Fruit fly (Drosophila melanogaster) ovary, adult (tissue): ENCODE measurements around the gene Scgbeta.

ENCODE experiments used
- CG17801 ChIP-seq: fragments of 200-800 bp; optimal IDR thresholded peaks from 2 replicates; lab custom pipeline; 2019; ENCODE audit warnings: missing biosample characterization, mild to moderate bottlenecking, missing genetic modification characterization, moderate library complexity; ENCODE audit not compliant: partially characterized antibody

Gene Scgbeta

DNA sequence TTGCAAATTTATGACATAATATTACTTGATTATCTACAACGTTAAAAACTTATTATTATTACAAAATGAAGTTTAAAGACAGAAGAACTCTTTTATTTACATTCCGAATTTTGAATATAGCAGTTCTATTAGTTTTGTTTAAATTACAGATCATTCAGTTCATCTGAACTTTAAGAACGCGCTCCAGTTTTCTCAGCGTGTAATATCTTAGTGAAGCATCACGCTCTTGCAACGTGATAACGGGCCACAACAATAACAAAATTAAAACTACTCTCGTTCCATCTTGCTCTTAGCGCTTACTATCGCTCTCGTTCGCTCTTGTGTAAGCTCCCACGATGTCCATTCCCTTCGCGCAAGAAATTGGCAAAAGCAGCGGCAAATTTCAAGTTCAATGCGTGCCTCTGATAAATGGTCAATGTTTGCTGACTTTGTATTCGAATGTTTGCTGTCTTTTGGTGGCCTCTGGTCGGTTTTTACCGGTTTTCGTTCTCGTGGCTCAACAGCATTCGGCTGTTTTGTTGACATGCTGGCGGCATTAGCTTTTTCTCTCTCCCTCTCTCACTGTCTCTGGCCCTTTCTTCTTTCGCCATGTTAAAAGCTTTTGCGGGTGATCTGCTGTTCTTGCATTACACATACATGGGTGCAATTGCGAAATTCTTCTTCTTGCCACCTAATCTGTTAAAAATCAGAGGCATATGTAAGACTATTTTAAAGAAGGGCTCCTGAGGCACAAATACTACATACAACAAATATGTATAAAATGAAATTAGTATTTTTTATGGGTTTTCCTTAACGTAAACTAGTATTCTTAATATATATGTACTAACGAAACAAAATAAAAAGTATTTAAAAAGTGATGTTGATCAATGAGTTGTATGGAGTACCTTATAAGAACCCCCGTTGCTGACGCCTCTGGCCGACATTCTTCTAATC is 20.6 kb upstream of the Scgbeta start:
- TF ChIP-seq CG17801 (GFP tag; lab: Kevin White, UChicago), result peak; percentile 87

DNA sequence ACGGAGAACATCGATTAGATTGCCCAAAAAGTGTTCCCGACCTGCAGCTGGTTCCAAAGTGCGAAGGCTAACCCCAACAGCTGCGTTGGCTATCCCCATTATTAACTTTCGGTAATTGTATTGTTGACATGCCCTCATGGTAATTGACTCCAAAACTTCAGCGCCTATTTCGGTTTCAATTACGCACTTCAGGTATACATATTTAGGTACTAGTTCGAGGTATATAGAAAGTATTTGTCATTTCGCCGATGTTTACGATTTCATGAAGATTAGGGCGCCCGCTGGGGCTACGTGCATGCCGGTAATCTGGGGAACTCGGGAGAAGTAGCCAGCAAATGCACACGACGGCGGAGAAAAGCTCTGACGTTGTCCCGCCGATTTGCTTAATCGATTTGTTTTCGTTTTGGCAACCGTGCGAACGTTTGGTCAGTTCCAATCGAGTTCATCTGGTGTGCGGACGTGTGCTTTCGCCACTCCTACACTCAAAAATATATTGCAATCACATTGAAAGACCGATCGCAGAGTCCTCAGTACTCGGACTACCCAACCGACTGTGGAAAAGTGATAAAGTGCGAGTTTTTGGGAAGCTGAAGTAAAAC is 18.9 kb upstream of the Scgbeta start:
- TF ChIP-seq CG17801 (GFP tag; lab: Kevin White, UChicago), result no peak

dm6 chr3R:12439401-12440143 is 17.3 kb upstream of the Scgbeta start, which contains the start of gene Desat1:
Desat1 (plus strand) TSS chr3R:12439600.
- peak; percentile 3 for TF ChIP-seq CG17801 (GFP tag; lab: Kevin White, UChicago)

dm6 chr3R:12439039-12439400 is 16.8 kb upstream of the Scgbeta start, which contains the start of the genes CG17207 and CG46427:
CG17207 (minus strand) TSS chr3R:12439139.
CG46427 (minus strand) TSS chr3R:12439139.
- TF ChIP-seq CG17801 (GFP tag; lab: Kevin White, UChicago), result no peak

- TF ChIP-seq CG17801 (GFP tag; lab: Kevin White, UChicago), result no peak
Measured at dm6 chr3R:12435948-12436347, 13.7 kb upstream of the Scgbeta start, which contains the start of gene Desat2. Desat2 (plus strand) TSS chr3R:12436248.

DNA sequence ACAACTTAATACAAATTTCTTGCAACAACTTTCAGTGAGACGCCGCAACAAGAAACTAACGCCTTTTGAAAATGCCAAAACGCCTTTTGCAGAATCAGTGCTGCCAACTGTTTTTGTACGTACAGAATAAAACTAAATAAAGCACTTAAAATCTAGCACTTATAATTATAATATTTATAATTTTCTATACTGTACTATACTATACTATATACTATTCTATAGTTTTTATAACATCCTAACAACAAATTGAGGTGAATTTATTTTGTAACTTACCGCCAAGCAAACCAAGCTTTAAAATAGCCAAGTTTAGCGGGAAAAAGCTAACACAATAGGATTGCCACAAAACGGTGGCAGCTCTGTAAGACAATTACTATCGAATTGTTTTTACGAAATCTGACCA is 11.5 kb upstream of the Scgbeta start, which contains the start of the genes Aos1 and Srlp:
TSS of gene Aos1 (minus strand) at position 59 of the 400 bp plus-strand sequence.
TSS of gene Srlp (plus strand) at position 335 of the 400 bp plus-strand sequence.
- TF ChIP-seq CG17801 (GFP tag; lab: Kevin White, UChicago), result peak; percentile 52

- peak; percentile 21 for TF ChIP-seq CG17801 (GFP tag; lab: Kevin White, UChicago)
Measured at dm6 chr3R:12431030-12431489, 8.8 kb upstream of the Scgbeta start, which contains the start of gene Prosalpha2. Prosalpha2 (plus strand) TSS chr3R:12431321.

- no peak for TF ChIP-seq CG17801 (GFP tag; lab: Kevin White, UChicago)
Measured at dm6 chr3R:12429120-12429610, 6.9 kb upstream of the Scgbeta start, which contains the start of the genes CG5641 and CG5245. CG5641 (minus strand) TSS chr3R:12429282. CG5245 (plus strand) TSS chr3R:12429560.

DNA sequence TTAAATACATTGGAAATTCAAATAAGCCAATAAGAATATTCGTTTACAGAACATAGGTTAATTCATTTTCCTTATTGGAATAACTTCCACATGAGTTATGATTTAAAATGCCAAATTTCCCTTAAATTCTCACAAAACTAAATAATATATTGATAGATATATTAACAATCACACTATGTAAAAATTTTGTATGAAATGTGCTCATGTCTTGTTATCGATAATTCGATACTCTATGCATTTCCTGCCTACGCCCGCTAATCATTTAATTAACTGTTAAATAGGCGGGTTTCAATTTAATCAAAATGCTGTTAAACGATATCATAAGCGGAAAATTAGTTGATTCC is 4.1 kb upstream of the Scgbeta start, which contains the start of gene NANS:
TSS of gene NANS (plus strand) at position 269 of the 344 bp plus-strand sequence.
- no peak for TF ChIP-seq CG17801 (GFP tag; lab: Kevin White, UChicago)

DNA sequence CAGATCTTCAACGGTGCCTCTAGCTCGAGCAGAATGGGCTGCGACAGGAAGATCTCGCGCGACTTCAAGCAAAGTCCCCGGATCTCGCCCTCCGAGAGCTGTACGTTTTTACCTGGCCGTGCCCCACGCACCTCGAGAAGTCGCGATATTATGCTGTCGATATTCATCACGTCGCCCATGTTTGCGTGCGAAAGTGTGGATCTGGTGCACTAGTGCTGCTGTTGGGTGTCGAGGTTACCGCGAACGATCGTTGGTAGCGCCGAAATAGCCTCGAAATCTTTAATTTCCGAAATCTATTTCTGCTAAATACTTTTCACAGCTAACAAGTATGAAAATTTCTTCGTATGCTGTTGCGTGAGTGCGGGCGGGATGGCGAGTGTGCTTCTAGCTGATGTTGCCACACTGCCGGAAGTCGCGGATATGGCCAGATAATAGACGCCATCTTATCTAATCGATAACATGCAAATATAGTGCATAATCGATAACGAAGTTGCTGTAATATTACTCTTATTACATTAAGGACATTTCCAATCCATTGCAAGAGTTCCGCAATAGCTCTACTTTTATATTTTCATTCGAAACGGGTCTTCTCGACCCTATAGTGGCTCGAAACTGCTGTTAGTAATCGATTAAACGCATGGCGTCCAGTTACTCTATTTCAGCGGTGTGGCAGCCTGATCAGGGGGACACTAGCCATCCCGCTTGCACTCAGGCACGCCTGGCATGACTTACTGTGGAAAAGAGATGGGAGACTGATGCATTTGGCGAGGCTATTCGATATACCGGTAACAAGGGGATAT is 3.5 kb upstream of the Scgbeta start, which contains the start of gene Pp1-87B:
TSS of gene Pp1-87B (minus strand) at position 408 of the 800 bp plus-strand sequence.
- TF ChIP-seq CG17801 (GFP tag; lab: Kevin White, UChicago), result no peak

dm6 chr3R:12423997-12424396 is 1.8 kb upstream of the Scgbeta start:
- TF ChIP-seq CG17801 (GFP tag; lab: Kevin White, UChicago), result no peak

DNA sequence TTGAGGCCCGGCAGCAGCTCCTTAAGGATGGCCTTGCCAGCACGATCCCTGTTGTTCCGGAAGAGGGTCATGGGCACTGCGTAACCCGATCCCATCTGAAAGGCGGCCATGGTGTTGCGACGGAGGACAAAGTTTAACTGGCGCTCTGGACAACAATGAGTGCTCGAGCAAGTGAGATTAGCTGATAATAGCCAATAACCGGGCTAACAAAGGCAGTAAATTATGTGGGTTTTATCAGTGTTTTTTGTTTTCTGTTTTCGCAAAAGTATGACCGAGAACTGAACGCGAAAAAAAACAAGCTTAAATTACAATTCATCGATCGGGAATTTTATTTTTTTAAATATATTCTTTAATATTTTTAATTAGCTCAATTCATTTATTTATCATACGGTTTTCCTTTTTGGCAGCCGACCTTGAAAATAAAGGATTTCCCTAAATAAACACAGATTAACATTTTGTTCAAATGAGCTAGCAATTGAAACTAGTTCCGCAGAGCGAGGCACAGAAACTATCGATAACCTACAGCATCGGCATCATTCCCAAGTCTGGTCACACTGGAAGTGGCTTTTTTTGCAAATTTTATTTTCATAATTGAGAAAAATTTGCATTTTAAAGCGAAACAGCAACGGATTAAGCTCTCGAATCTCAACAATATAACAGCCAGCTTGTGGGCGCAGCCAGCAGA is 8.8 kb downstream of the Scgbeta start, which contains the start of the genes Dip-C and pps:
TSS of gene Dip-C (minus strand) at position 486 of the 685 bp plus-strand sequence.
TSS of gene pps (plus strand) at position 555 of the 685 bp plus-strand sequence.
- peak; percentile 41 for TF ChIP-seq CG17801 (GFP tag; lab: Kevin White, UChicago)
